Comparison of ENCODE assay signal across 1 fruit fly cellular context in genomic region chr3R:22049134-22049796, dm6.
TF ChIP-seq lines count a peak whose summit lies in the region.

No protein-coding gene starts in this region.

TF ChIP-seq in whole organism, embryonic, 481 proteins besides CTCF, POLR2A, EP300 and RAD21 (continued from another document):
- peak; percentile 68 for TF ChIP-seq slp2 (GFP tag; optimal IDR thresholded peaks at IDR 0.05; lab: Kevin White, UChicago)
- TF ChIP-seq Nf-YB (GFP tag; optimal IDR thresholded peaks at IDR 0.05; lab: Kevin White, UChicago) = peak; percentile 21
- TF ChIP-seq tio (GFP tag; optimal IDR thresholded peaks at IDR 0.05; lab: Kevin White, UChicago) = peak; percentile 74
- TF ChIP-seq ara (GFP tag; IDR thresholded peaks at IDR 0.05; lab: Robert Waterston, UW) = peak; percentile 74; the same call in 1 of the 2 replicates
- TF ChIP-seq CG8089 (GFP tag; optimal IDR thresholded peaks at IDR 0.05; lab: Kevin White, UChicago) = peak; percentile 53
- no peak for TF ChIP-seq h (optimal IDR thresholded peaks at IDR 0.05; lab: Kevin White, UChicago)
- TF ChIP-seq Meics (GFP tag; optimal IDR thresholded peaks at IDR 0.05; lab: Kevin White, UChicago) = peak; percentile 80
- peak; percentile 63 for TF ChIP-seq sug (tag; optimal IDR thresholded peaks at IDR 0.05; lab: Kevin White, UChicago)
- TF ChIP-seq CG8924 (tag; optimal IDR thresholded peaks at IDR 0.05; lab: Kevin White, UChicago) = peak; percentile 82
- TF ChIP-seq Hr3 (GFP tag; optimal IDR thresholded peaks at IDR 0.05; lab: Kevin White, UChicago) = peak; percentile 76
- TF ChIP-seq kah (GFP tag; optimal IDR thresholded peaks at IDR 0.05; lab: Kevin White, UChicago) = peak; percentile 68
- no peak for TF ChIP-seq CG17612 (GFP tag; IDR thresholded peaks at IDR 0.05; lab: Robert Waterston, UW)
